Fruit fly (Drosophila melanogaster): ENCODE measurements around the gene Drep4.

Drep4 gene

DNA sequence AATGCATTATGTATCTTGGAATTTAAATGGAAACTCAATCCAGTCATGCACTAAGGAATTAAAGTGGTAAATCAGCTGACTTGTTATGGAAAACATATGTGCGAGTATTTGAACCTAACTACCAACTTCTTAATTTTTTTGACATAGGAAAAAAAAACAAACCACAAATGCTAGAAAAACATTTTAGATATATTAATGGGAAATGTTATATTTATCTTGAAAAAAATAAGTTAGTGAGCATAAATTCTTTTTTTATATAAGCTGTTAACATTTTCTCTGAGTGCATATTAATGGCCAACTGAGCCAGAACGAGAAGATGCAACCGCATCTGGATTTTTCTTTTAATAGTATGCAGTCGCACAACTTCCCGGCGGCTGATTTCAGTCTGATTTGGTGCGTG, 35.1 kb downstream of the Drep4 start:
- no peak for TF ChIP-seq Myc (optimal IDR thresholded peaks at IDR 0.05)
- TF ChIP-seq h (optimal IDR thresholded peaks at IDR 0.05), result no peak
- TF ChIP-seq Sin3A (optimal IDR thresholded peaks at IDR 0.05), result no peak
- no peak for TF ChIP-seq insv (optimal IDR thresholded peaks at IDR 0.05)
- TF ChIP-seq ttk (optimal IDR thresholded peaks at IDR 0.05), result no peak
- TF ChIP-seq psq (optimal IDR thresholded peaks at IDR 0.05), result no peak

DNA sequence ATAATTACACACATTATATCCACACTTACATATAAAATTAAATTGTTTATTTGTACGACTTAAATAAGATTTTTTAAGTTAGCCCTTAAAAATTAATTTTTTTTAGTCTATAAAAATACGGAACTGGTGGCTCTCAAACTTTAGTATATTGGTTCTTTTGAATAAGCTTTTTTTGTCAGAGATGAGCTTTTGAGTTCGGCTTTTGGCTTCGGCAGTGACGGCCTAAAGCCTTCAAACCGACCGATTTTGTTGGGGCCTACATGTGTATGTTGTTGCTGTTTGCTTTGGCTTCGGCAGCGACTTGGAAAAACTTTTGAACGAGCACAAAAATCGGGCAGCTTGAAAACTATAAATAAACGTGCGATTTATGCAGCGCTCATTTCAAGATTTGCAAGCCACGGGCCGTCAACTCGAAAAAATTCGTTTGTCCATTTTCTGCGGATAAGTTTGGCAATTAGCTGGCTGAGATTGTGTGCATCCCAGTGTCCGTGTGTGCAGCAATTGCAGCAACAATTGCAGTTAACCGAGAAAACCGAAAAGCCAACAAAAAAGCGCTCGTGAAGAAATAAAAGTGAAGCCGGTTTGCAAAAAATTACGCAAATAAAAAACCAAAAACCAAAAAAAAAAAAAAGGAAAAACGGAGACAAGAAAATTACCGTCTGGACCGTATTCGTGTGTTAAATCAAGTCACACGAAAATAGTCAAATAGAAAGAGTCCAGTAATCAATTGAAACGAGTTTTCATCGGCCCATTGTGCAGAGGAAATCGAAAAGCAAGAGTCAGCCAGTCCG, 40.2 kb downstream of the Drep4 start, which contains the start of gene CG16820:
TSS of gene CG16820 (plus strand) at position 378 of the 791 bp plus-strand sequence.
- TF ChIP-seq h (optimal IDR thresholded peaks at IDR 0.05) (no peak), Sin3A (optimal IDR thresholded peaks at IDR 0.05) (no peak), insv (optimal IDR thresholded peaks at IDR 0.05) (no peak), ttk (optimal IDR thresholded peaks at IDR 0.05) (no peak), Myc (optimal IDR thresholded peaks at IDR 0.05) (no peak), psq (optimal IDR thresholded peaks at IDR 0.05) (no peak)

DNA sequence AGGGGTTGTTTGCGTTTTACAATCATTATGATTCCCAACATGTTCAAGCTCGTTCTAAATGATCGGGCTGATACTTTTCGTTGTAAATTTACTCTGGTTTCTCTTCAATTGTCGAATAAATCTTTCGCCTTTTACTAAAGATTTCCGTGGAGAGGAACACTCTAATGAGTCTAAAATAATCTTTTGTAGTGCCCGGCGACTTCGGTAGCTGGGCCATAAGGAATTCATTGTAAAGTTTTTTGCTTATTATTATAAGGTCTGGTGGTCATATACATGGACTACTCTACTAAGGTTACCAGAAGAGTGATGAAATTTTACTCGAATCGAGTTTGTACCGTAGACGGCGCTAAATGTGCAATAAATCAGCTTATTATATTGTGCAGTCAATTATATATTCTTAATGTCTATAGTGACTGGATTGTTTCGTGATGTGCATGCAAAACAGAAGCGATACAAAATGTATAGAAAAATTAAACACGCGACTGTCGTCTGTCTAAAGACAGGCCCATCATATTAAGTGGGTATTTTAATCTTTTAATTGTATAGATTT, 41.4 kb downstream of the Drep4 start:
- TF ChIP-seq insv (optimal IDR thresholded peaks at IDR 0.05), result no peak
- no peak for TF ChIP-seq Myc (optimal IDR thresholded peaks at IDR 0.05)
- no peak for TF ChIP-seq h (optimal IDR thresholded peaks at IDR 0.05)
- TF ChIP-seq psq (optimal IDR thresholded peaks at IDR 0.05), result no peak
- no peak for TF ChIP-seq ttk (optimal IDR thresholded peaks at IDR 0.05)
- TF ChIP-seq Sin3A (optimal IDR thresholded peaks at IDR 0.05), result no peak

DNA sequence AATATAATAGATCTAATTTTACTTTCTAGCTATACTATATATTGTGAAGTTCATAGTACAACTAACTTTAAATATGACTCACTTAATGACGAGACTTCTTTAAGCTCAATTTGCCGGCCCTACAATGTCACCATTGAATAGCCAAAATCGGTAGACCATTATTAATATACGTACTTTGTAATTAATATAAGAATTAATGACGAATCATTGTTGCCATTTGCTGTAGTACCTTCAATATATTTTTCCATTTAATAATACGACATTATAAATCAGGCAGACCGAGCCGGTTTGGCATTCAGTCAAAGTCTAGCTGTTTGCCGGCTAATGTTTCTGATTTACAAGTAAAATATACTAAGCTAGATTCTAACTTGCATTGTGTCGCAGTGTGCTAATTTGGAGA, 46.6 kb downstream of the Drep4 start, which contains the start of gene Jhbp13:
TSS of gene Jhbp13 (plus strand) at position 301 of the 400 bp plus-strand sequence.
- TF ChIP-seq Myc (optimal IDR thresholded peaks at IDR 0.05) (no peak), insv (optimal IDR thresholded peaks at IDR 0.05) (no peak)

DNA sequence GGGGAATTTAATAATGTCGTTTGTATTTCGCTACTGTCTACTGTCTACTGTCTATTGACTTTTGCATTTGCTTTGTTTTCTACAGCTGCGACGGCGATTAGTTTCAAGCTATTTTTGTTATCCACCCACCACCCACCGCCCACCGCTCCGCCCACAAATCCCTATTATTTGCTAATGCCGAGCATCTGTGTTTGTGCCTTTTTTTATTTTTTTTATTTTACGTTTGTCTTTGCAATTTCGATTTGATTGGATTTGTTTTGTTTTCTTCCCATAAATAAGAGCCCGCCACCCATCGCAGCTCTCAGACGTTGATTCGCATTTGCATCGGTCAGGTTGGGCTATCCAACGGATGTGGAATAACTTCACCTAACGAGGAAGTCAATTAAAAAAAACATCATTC, 50.1 kb downstream of the Drep4 start, which contains the start of gene Jhbp14:
TSS of gene Jhbp14 (plus strand) at position 301 of the 400 bp plus-strand sequence.
- TF ChIP-seq psq (optimal IDR thresholded peaks at IDR 0.05) (no peak), Sin3A (optimal IDR thresholded peaks at IDR 0.05) (no peak), h (optimal IDR thresholded peaks at IDR 0.05) (no peak), ttk (optimal IDR thresholded peaks at IDR 0.05) (no peak), insv (optimal IDR thresholded peaks at IDR 0.05) (no peak), Myc (optimal IDR thresholded peaks at IDR 0.05) (no peak)

DNA sequence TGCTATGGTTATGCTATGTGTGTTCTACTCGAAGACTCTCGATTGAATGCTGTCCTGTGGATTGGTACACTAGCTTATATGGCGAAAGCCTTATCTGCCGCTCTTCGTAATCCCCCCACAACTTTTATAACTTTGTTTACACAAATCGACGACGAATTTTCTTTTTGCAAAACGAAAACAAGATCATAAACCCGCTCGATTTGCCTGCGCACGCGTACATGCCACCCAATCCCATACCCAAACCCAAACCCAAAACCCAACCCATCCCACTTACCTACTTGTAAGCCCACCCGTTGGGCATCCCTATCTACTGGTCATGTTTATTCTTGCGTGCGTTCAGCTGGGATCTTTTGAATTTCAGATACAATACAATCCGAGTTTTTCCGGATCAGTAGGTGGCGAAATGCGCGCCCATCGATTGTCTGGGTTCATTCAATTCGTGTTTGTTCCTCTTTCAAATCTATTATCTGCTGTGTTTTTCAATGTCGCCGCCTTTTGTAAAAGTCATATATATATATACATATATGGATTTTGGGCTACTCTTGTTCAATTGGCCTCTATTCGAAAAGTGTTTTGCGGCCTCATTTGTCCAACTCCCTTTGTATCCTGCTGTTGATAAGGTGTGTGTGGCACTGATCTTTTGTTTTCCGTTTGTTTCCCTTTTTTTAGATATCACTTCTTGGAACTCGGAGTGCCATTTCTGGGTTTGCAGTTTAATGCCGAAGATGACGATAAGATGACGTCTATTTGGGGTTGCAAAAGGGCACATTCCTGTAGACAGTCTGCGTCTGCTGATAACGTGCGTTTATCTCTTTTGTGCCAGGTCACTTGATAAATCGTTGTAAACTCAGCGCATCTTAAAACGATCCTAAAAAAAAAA, 51.4 kb downstream of the Drep4 start, which contains the start of gene Mabi:
TSS of gene Mabi (minus strand) at position 51 of the 880 bp plus-strand sequence.
- no peak for TF ChIP-seq Sin3A (optimal IDR thresholded peaks at IDR 0.05)
- TF ChIP-seq Myc (optimal IDR thresholded peaks at IDR 0.05), result no peak
- no peak for TF ChIP-seq insv (optimal IDR thresholded peaks at IDR 0.05)
- no peak for TF ChIP-seq psq (optimal IDR thresholded peaks at IDR 0.05)
- no peak for TF ChIP-seq h (optimal IDR thresholded peaks at IDR 0.05)
- no peak for TF ChIP-seq ttk (optimal IDR thresholded peaks at IDR 0.05)
